Worm (Caenorhabditis elegans) whole organism, young adult: ENCODE results near the gene Y116A8C.27.

Experiments
- B0336.3 ChIP-seq: fragments of 200-800 bp; sonication (Bioruptor generic); IDR thresholded peaks from 2 replicates; pipeline ENCODE4 v1.3.6; 2022; ENCODE audit warnings: missing genetic modification characterization, missing compliant biosample characterization
- F33H1.4 ChIP-seq: fragments of 200-800 bp; sonication (Bioruptor generic); IDR thresholded peaks from 2 replicates; pipeline ENCODE4 v1.3.6; 2022; ENCODE audit warnings: missing genetic modification reagents, missing genetic modification characterization, missing compliant biosample characterization
- F49E8.2 ChIP-seq: sonication (generic microtip); optimal IDR thresholded peaks from 3 replicates; lab custom pipeline; 2017; ENCODE audit warnings: missing genetic modification characterization, mild to moderate bottlenecking, missing compliant biosample characterization, antibody characterized with exemption, moderate library complexity; ENCODE audit not compliant: insufficient read depth
- Y56A3A.18 ChIP-seq: fragments of 200-800 bp; sonication (Bioruptor generic); IDR thresholded peaks from 2 replicates; pipeline ENCODE4 v1.3.6; 2022; ENCODE audit warnings: missing genetic modification reagents, missing genetic modification characterization, missing compliant biosample characterization
- Y79H2A.3 ChIP-seq: fragments of 200-800 bp; sonication (Bioruptor generic); conservative IDR thresholded peaks from 2 replicates; pipeline ENCODE4 v1.3.6; 2022; ENCODE audit warnings: missing genetic modification reagents, missing genetic modification characterization, missing compliant biosample characterization
- ZK185.1 ChIP-seq: sonication (generic microtip); optimal IDR thresholded peaks from 2 replicates; lab custom pipeline; 2016; ENCODE audit warnings: mild to moderate bottlenecking, missing genetic modification characterization, missing compliant biosample characterization; ENCODE audit not compliant: poor library complexity, severe bottlenecking
- ama-1 ChIP-seq, 3 experiments: fragments of 150-350 bp in 1 of 3; sonication (generic microtip) in 2 of 3; optimal IDR thresholded peaks; 2 replicates each; lab custom pipeline; 2014 to 2018; ENCODE audit warnings: missing biosample characterization in 2 of 3, missing genetic modification characterization in 2 of 3, missing genetic modification reagents in 2 of 3
- attf-5 ChIP-seq: fragments of 200-800 bp; sonication (Bioruptor generic); optimal IDR thresholded peaks from 2 replicates; lab custom pipeline; 2018; ENCODE audit warnings: mild to moderate bottlenecking, missing genetic modification characterization, missing compliant biosample characterization
- attf-6 ChIP-seq: fragments of 200-800 bp; sonication (Bioruptor generic); IDR thresholded peaks from 2 replicates; pipeline ENCODE4 v1.3.6; 2022; ENCODE audit warnings: missing genetic modification reagents, missing genetic modification characterization, missing compliant biosample characterization
- cebp-1 ChIP-seq, 2 experiments: fragments of 200-800 bp in 1 of 2; sonication (Bioruptor generic) in 1 of 2; sonication (generic microtip) in 1 of 2; IDR thresholded peaks in 1 of 2; optimal IDR thresholded peaks in 1 of 2; 2 replicates each; pipeline versions ENCODE4 v1.3.6 to Lab custom; 2017 to 2022; ENCODE audit warnings: missing compliant biosample characterization in 2 of 2, missing genetic modification characterization in 2 of 2, mild to moderate bottlenecking in 1 of 2, missing genetic modification reagents in 1 of 2, moderate library complexity in 1 of 2
- ceh-100 ChIP-seq: fragments of 200-800 bp; sonication (Bioruptor generic); IDR thresholded peaks from 2 replicates; pipeline ENCODE4 v1.3.6; 2022; ENCODE audit warnings: missing genetic modification reagents, missing genetic modification characterization, missing compliant biosample characterization
- ceh-58 ChIP-seq: fragments of 200-800 bp; sonication (Bioruptor generic); IDR thresholded peaks from 2 replicates; pipeline ENCODE4 v1.3.6; 2022; ENCODE audit warnings: missing genetic modification characterization, missing compliant biosample characterization
- ceh-91 ChIP-seq: fragments of 200-800 bp; sonication (Bioruptor generic); IDR thresholded peaks from 2 replicates; pipeline ENCODE4 v1.3.6; 2022; ENCODE audit warnings: missing genetic modification reagents, missing genetic modification characterization, missing compliant biosample characterization
- dpff-1 ChIP-seq: sonication (generic microtip); optimal IDR thresholded peaks from 2 replicates; lab custom pipeline; 2017; ENCODE audit warnings: mild to moderate bottlenecking, missing genetic modification characterization, missing compliant biosample characterization
- dpl-1 ChIP-seq: fragments of 150-350 bp; optimal IDR thresholded peaks from 2 replicates; lab custom pipeline; 2014; ENCODE audit warnings: missing biosample characterization, missing genetic modification reagents, missing genetic modification characterization
- ekl-4 ChIP-seq: fragments of 200-800 bp; sonication (Bioruptor generic); IDR thresholded peaks from 2 replicates; pipeline ENCODE4 v1.3.6; 2022; ENCODE audit warnings: missing genetic modification reagents, missing genetic modification characterization, missing compliant biosample characterization
- fkh-3 ChIP-seq: sonication (generic microtip); optimal IDR thresholded peaks from 2 replicates; lab custom pipeline; 2016; ENCODE audit warnings: mild to moderate bottlenecking, missing genetic modification characterization, missing compliant biosample characterization
- gei-17 ChIP-seq: fragments of 200-800 bp; sonication (Bioruptor generic); optimal IDR thresholded peaks from 2 replicates; lab custom pipeline; 2018; ENCODE audit warnings: mild to moderate bottlenecking, missing genetic modification characterization, missing compliant biosample characterization
- hrde-1 ChIP-seq: sonication (generic microtip); optimal IDR thresholded peaks from 2 replicates; lab custom pipeline; 2016; ENCODE audit warnings: missing genetic modification characterization, mild to moderate bottlenecking, missing compliant biosample characterization, moderate library complexity, missing genotype, missing genetic modification reagents, borderline replicate concordance
- lin-40 ChIP-seq: sonication (generic microtip); optimal IDR thresholded peaks from 2 replicates; lab custom pipeline; 2016; ENCODE audit warnings: missing genetic modification characterization, mild to moderate bottlenecking, missing compliant biosample characterization, missing genotype, missing genetic modification reagents
- madf-10 ChIP-seq: sonication (generic microtip); optimal IDR thresholded peaks from 2 replicates; lab custom pipeline; 2016; ENCODE audit warnings: mild to moderate bottlenecking, missing genetic modification characterization, missing compliant biosample characterization
- madf-6 ChIP-seq: fragments of 200-800 bp; sonication (Bioruptor generic); IDR thresholded peaks from 2 replicates; pipeline ENCODE4 v1.3.6; 2022; ENCODE audit warnings: missing genetic modification reagents, missing genetic modification characterization, missing compliant biosample characterization
- mcd-1 ChIP-seq: fragments of 200-800 bp; sonication (Bioruptor generic); IDR thresholded peaks from 2 replicates; pipeline ENCODE4 v1.3.6; 2022; ENCODE audit warnings: missing genetic modification reagents, missing genetic modification characterization, missing compliant biosample characterization
- mxl-1 ChIP-seq: sonication (generic microtip); optimal IDR thresholded peaks from 2 replicates; lab custom pipeline; 2016; ENCODE audit warnings: missing genetic modification characterization, missing compliant biosample characterization
- nfyb-1 ChIP-seq: fragments of 200-800 bp; sonication (Bioruptor generic); IDR thresholded peaks from 2 replicates; pipeline ENCODE4 v1.3.6; 2022; ENCODE audit warnings: missing genetic modification reagents, missing genetic modification characterization, missing compliant biosample characterization
- nhr-120 ChIP-seq: fragments of 200-800 bp; sonication (Bioruptor generic); IDR thresholded peaks from 2 replicates; pipeline ENCODE4 v1.3.6; 2022; ENCODE audit warnings: missing genetic modification characterization, missing compliant biosample characterization
- nhr-27 ChIP-seq: fragments of 200-800 bp; sonication (Bioruptor generic); optimal IDR thresholded peaks from 2 replicates; lab custom pipeline; 2018; ENCODE audit warnings: mild to moderate bottlenecking, missing genetic modification characterization, moderate library complexity, missing compliant biosample characterization
- pbrm-1 ChIP-seq: fragments of 200-800 bp; sonication (Bioruptor generic); IDR thresholded peaks from 2 replicates; pipeline ENCODE4 v1.3.6; 2022; ENCODE audit warnings: missing genetic modification reagents, missing genetic modification characterization, missing compliant biosample characterization
- pha-4 ChIP-seq: fragments of 150-350 bp; sonication (generic microtip); optimal IDR thresholded peaks from 2 replicates; lab custom pipeline; 2014; ENCODE audit warnings: missing biosample characterization, missing genetic modification reagents, missing genetic modification characterization
- rec-8 ChIP-seq, 2 experiments: sonication (generic microtip); optimal IDR thresholded peaks; 2 replicates each; lab custom pipeline; 2016; ENCODE audit warnings: mild to moderate bottlenecking in 2 of 2, missing genetic modification characterization in 2 of 2, missing genetic modification reagents in 2 of 2, missing genotype in 2 of 2, missing biosample characterization in 1 of 2, missing compliant biosample characterization in 1 of 2, moderate library complexity in 1 of 2
- snpc-4 ChIP-seq, 5 experiments: fragments of 150-350 bp in 1 of 5; sonication (generic microtip) in 4 of 5; optimal IDR thresholded peaks; 2 replicates each; lab custom pipeline; 2014 to 2018; ENCODE audit warnings: missing genetic modification characterization in 5 of 5, missing biosample characterization in 3 of 5, antibody characterized with exemption in 2 of 5, mild to moderate bottlenecking in 2 of 5, missing compliant biosample characterization in 2 of 5, missing genotype in 2 of 5, moderate library complexity in 2 of 5, missing genetic modification reagents in 1 of 5
- ztf-18 ChIP-seq: sonication (generic microtip); optimal IDR thresholded peaks from 2 replicates; lab custom pipeline; 2016; ENCODE audit warnings: missing genotype, mild to moderate bottlenecking, missing genetic modification characterization, missing compliant biosample characterization

Y116A8C.27 gene

ce11 chrIV:17116345-17116744 lies 20.3 kb upstream of the Y116A8C.27 start, which contains the start of gene cyn-13:
Gene cyn-13, minus strand, starts transcription at chrIV:17116657.
- TF ChIP-seq madf-10 (tag; lab: Kevin White, UChicago): no peak
- TF ChIP-seq Y56A3A.18 (GFP tag; lab: Robert Waterston, UW): 0 out of 2 replicates have a peak, but pooled peaks have one; percentile 16
- no peak for TF ChIP-seq ZK185.1 (tag; lab: Kevin White, UChicago)
- TF ChIP-seq dpl-1: no peak
- no peak for TF ChIP-seq ceh-58 (GFP tag; lab: Robert Waterston, UW)
- no peak for TF ChIP-seq rec-8 (tag; optimal IDR thresholded peaks at IDR 0.05; lab: Kevin White, UChicago)
- TF ChIP-seq madf-6 (GFP tag; lab: Robert Waterston, UW): peak; percentile 25; the same call in 1 of the 2 replicates
- TF ChIP-seq attf-6 (GFP tag; lab: Robert Waterston, UW): peak; percentile 60
- TF ChIP-seq mcd-1 (GFP tag; lab: Robert Waterston, UW): 0 out of 2 replicates have a peak, but pooled peaks have one; percentile 20
- TF ChIP-seq F49E8.2 (tag; lab: Kevin White, UChicago): peak; percentile 41
- TF ChIP-seq nhr-27 (tag; lab: Kevin White, UChicago): no peak
- TF ChIP-seq mxl-1 (tag; lab: Kevin White, UChicago): no peak
- no peak for TF ChIP-seq dpff-1 (tag; lab: Kevin White, UChicago)
- no peak for TF ChIP-seq ceh-91
- TF ChIP-seq B0336.3 (GFP tag; lab: Robert Waterston, UW): no peak
- no peak for TF ChIP-seq cebp-1 (GFP tag; IDR thresholded peaks at IDR 0.05; lab: Robert Waterston, UW)
- peak; percentile 16 for TF ChIP-seq cebp-1 (tag; optimal IDR thresholded peaks at IDR 0.05; lab: Kevin White, UChicago)
- TF ChIP-seq snpc-4 (GFP tag; optimal IDR thresholded peaks at IDR 0.05; lab: Kevin White, UChicago): no peak
- peak in 1 of 4 experiments; percentile 71 for TF ChIP-seq snpc-4 (tag; optimal IDR thresholded peaks at IDR 0.05; lab: Kevin White, UChicago)
- peak; percentile 54 for TF ChIP-seq hrde-1 (tag; lab: Kevin White, UChicago)
- TF ChIP-seq fkh-3 (tag; lab: Kevin White, UChicago): peak; percentile 4
- no peak for TF ChIP-seq pha-4 (tag; lab: Kevin White, UChicago)
- TF ChIP-seq Y79H2A.3 (GFP tag; lab: Robert Waterston, UW): no peak
- TF ChIP-seq nhr-120 (GFP tag; lab: Robert Waterston, UW): no peak
- TF ChIP-seq gei-17: no peak
- TF ChIP-seq ama-1 (optimal IDR thresholded peaks at IDR 0.05; lab: Kevin White, UChicago): no peak
- TF ChIP-seq ama-1 (GFP tag; optimal IDR thresholded peaks at IDR 0.05; lab: Kevin White, UChicago): no peak
- TF ChIP-seq ekl-4 (GFP tag; lab: Robert Waterston, UW): peak; percentile 48; the same call in 1 of the 2 replicates

ce11 chrIV:17111813-17112212 lies 15.7 kb upstream of the Y116A8C.27 start, which contains the start of gene Y116A8C.33:
Gene Y116A8C.33, plus strand, starts transcription at chrIV:17112113.
- TF ChIP-seq cebp-1 (GFP tag; IDR thresholded peaks at IDR 0.05; lab: Robert Waterston, UW) (no peak), cebp-1 (tag; optimal IDR thresholded peaks at IDR 0.05; lab: Kevin White, UChicago) (peak; percentile 13), pbrm-1 (GFP tag; lab: Robert Waterston, UW) (no peak), lin-40 (tag; lab: Kevin White, UChicago) (no peak)

ce11 chrIV:17110882-17111281 lies 14.8 kb upstream of the Y116A8C.27 start, which contains the start of gene sfa-1:
Gene sfa-1, minus strand, starts transcription at chrIV:17110982.
- TF ChIP-seq ceh-100 (GFP tag; lab: Robert Waterston, UW) (no peak), ztf-18 (tag; lab: Kevin White, UChicago) (peak; percentile 18), F33H1.4 (GFP tag; lab: Robert Waterston, UW) (no peak)

- no peak for TF ChIP-seq attf-5
- TF ChIP-seq nfyb-1 (GFP tag; lab: Robert Waterston, UW): 0 out of 2 replicates have a peak, but pooled peaks have one; percentile 26
Measured at ce11 chrIV:17109436-17109835, 13.4 kb upstream of the Y116A8C.27 start.
